Fruit fly (Drosophila melanogaster): Measurements from ENCODE around the gene Pp1-13C.

Gene Pp1-13C

DNA sequence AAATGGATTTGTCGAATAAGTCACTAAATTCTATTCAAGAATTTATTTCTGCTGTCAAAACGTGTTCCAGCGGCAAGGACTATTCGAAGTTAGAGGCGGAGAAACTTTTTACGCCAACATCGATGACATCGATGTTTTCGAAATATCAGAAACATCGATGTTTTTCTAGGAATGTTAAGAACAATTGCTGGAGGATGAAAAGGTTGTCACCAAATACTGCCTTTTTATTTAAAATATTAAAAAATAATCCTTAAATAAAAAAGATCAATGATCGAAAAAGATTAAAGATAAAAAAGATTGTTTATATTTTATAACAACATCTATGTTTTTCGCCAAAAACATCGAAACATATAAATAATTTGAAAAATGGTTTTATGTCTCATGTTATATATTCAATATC, 18.8 kb downstream of the Pp1-13C start, which contains the start of gene CG9123:
TSS of gene CG9123 (minus strand) at position 101 of the 400 bp plus-strand sequence.
- no peak for TF ChIP-seq CG17801 (GFP tag; optimal IDR thresholded peaks at IDR 0.05; ENCODE audit: partially characterized antibody)

DNA sequence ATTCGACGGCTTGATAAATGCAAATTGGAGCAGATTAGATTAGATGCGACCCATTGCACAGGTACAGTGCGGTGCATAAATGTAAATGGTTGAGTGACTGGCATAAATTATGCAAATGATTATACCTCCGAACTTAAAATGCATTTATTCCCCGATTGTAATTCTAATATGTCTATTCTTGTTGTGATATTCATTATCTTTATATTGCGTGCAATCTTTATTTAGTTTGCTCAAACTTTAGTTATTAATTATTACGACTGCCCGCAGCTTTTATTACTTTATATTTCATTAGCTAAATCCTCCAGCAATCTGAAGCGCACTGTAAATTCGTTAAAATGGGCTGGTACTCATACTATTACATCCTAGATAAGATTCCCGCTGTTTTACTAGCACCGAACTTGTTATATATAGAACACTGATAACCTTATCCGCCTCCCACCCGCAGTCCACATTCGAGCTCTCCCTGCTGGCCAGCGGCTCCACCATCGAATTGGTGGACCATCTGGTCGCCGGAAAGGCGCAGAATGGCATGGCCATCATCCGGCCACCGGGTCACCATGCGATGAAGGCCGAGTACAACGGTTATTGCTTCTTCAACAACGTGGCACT, 24.9 kb downstream of the Pp1-13C start:
- TF ChIP-seq CG17801 (GFP tag; optimal IDR thresholded peaks at IDR 0.05; ENCODE audit: partially characterized antibody) = peak; percentile 77

DNA sequence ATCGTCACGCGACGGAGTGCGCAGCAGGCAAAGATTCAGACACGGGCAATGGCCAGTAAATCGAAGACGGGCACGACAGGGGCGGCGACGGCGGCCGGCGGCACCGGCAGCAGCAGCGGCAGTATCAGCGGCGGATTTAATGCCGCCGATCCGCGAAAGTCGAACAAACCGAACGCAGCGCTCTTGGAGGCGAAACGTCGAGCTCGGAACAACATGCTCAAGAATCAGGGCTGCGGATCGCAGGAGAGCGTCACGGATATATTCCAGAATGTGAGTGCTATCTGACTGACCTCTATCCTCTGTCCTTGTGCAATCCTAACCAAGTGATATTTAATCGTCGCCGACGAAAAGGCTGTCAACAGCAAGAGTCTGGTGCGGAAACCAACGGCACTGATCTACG, 25.9 kb downstream of the Pp1-13C start:
- TF ChIP-seq CG17801 (GFP tag; optimal IDR thresholded peaks at IDR 0.05; ENCODE audit: partially characterized antibody) = no peak

DNA sequence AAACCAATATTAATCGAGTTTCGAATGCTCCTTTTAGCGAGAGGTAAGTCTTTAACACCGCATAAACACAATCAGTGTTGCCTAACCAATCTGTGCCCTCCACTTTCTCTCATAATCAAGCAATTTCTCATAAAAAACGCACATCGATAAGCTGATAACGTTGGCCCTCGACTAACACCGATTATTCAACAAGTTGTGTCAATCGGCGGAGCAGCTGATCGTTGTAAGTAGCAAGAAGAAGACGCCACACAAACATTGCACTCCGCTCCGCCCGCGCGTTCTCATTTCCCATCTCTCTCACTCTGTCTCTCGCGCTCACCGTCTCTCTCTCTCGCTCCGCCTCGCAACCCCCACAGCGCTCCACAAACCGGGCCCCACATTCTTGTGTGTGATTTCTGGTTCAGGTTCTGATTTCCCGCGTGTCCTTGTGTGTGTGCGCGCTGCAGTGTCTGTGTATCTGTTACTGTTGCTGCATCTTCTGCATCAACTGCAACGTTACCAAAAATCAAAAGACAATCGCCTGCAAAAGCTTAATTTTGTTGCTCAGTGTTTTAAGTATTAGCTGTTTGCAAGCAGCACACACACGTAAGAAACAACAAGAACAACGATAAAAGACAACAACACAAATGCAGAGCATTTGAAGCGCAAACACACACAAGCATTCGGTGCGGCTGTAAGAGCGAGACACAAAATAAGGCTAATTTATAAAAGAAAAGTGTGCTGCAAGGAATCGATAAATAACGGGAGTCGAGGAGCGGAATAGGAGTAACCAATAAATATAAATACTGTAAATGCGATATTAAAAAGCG, 27.6 kb downstream of the Pp1-13C start, which contains the start of the genes CG9114 and HDAC6:
TSS of gene CG9114 (minus strand) at position 89 of the 809 bp plus-strand sequence.
TSS of gene HDAC6 (plus strand) at position 245 of the 809 bp plus-strand sequence.
- no peak for TF ChIP-seq CG17801 (GFP tag; optimal IDR thresholded peaks at IDR 0.05; ENCODE audit: partially characterized antibody)

DNA sequence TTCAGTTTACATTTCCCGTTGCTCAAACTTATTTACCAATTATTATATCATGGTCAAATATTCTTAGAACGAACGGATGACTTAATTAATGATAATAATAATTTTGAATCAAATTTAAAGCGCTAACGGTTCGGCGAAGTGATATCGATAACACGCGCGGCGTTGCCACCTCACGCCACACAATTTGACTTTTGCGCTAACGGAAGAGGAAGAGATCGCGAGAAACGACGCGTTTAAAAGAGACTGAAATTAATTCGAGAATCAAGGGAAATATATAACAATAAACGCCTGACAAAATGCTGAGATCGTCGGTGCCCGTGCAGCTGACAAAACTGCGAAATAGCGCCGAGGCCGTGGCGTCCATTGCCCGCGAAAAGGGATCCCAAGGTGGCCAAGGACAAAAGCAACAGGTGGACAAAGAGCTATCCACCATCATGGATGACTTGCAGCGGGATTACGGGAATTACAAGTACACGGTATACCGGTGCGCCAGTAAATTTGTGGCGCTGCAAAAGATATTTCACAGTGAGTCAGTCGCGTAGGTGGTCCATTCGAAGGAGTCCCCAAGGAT, 32.6 kb downstream of the Pp1-13C start, which contains the start of gene dah:
TSS of gene dah (plus strand) at position 195 of the 571 bp plus-strand sequence.
- TF ChIP-seq CG17801 (GFP tag; optimal IDR thresholded peaks at IDR 0.05; ENCODE audit: partially characterized antibody) = no peak

DNA sequence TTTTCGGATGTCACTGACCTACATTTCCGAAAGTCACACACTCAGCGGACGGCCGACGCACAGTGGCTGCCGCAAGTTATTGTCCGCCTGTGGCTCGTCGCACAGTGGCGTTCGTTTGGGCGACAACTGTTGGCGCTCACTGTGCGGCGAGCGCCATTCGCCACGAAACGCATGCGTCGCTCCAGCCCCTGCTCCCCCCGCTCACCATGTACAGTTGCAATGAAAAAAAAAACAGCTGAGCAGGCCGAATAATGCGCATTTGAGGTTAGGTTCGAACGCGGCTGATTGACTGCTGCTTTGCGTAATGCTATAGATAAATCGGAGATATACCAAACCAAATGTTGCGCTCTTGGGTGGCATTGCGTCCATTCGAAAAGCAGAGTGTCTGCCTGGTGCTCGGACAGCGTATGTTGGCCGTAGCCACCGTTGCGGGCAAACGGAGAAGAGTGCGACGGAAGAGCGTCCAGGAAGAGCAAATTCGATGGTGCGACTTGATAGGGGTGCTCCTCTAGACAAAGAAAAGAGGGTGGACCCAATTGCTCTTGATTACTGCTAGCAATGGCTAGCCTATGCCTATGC, 37.5 kb downstream of the Pp1-13C start:
- TF ChIP-seq CG17801 (GFP tag; optimal IDR thresholded peaks at IDR 0.05; ENCODE audit: partially characterized antibody) = peak; percentile 77

DNA sequence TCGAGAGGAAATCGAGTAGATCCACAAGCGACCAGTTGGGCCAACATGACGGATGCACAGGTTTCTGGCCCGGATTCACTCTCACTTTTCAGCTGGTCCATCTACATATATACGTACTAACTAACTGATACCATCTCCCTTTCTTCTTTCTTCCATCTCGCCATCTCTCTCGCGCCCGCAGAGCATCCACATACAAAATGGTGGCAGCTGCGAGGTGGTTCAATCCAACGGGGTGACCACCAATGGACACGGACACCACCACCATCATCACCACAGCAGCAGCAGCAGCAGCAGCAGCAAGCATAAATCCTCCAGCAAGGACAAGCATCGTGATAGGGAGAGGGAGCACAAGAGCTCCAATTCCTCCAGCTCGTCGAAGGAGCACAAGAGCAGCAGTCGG, 39.9 kb downstream of the Pp1-13C start:
- no peak for TF ChIP-seq CG17801 (GFP tag; optimal IDR thresholded peaks at IDR 0.05; ENCODE audit: partially characterized antibody)

DNA sequence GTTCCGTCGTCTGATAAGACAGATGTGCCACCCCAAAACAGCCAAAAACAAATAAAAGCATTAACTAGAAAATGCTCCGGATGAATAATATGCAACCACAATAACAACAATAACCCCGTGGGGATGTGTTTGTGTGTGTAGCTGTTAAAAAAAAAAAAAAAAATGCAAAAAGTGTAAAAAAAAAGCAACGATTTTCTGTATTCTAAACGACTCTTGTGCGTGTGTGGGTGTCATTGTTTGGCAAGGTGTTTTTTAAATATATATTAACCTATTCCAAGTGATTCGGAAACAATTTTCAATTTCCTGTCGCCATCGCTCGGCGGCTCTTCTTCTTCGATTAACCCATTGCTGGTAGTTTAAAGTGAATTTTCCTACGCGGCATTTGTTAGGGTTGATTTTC, 40.3 kb downstream of the Pp1-13C start:
- TF ChIP-seq CG17801 (GFP tag; optimal IDR thresholded peaks at IDR 0.05; ENCODE audit: partially characterized antibody) = peak; percentile 38

DNA sequence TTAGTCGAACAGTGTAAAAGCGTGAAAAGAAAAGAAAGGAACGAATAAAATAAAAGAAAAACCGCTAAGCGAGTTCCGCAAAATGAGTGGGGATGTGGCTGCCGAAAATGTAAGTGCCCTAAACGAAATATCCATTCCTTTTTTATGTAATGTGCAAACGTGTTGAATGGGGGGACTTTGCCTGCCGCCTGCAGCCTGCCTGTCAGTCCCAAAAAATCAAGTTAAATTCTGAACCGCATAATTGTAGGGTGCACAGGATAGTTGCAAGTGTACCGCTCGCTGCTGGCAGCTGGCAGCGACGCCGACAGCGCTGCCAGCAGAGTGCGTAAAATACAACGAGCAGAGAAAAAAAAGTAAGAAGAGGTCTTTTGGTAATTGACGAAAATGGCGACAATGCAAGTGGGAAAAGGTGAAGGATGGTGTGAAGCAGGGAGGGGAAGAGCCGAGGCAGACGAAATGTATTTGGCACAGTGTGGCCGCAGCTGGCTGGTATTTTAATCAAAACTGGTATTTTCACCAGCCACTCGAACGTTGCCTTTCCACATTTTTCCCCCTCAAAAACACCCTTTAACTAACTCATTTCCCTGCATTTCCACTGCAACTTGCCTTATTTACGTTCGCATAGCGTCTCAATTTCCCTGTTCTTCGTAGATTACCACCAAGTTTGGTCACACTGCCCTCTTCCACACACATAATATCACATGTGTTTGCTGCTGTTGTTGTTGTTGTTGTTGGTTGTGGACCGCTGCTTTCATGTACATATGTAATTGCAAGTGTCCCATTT, 41.0 kb downstream of the Pp1-13C start:
- no peak for TF ChIP-seq CG17801 (GFP tag; optimal IDR thresholded peaks at IDR 0.05; ENCODE audit: partially characterized antibody)

DNA sequence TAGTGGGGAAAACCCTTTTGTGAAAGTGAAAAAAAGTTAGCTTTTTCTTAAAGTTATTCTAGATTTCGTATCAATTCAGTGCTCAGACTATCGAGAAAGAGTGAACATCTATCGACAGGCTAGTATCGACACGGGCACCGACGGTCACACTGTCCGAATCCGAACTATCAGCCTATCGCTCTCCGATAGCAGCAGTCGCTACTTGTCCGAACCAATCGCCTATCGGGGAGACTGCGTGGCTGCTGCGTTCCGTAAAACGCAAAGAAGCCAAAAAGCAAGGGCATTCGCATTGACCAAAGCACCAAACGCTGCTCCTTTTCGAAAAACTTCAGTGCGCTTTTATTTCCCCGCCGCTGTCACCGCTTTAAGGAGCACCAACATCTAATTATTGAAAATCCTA, 41.6 kb downstream of the Pp1-13C start, which contains the start of gene Top1:
TSS of gene Top1 (plus strand) at position 190 of the 400 bp plus-strand sequence.
- TF ChIP-seq CG17801 (GFP tag; optimal IDR thresholded peaks at IDR 0.05; ENCODE audit: partially characterized antibody) = peak; percentile 31

DNA sequence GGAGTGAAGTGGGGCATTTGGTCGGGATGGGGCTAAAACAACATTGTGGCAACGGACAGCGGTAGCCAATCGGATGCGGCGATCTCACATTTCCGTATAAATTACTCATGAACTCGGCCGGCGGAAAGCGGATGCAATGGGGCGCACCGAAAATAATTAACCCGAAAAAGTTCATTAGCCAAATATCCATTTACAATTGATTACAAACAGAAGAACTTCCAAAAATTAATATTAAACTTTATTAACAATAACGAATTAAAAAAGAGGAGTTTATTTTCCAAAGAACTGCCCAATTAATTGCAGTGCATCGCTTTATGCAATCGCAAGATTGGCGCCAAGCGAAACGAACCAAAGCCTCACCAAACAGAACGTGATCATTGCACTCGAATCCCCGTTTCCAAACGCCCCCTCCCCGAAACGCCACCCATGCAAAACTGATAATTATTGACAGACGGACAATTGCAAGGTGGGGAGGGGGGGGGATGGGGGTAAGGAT, 47.0 kb downstream of the Pp1-13C start:
- peak; percentile 56 for TF ChIP-seq CG17801 (GFP tag; optimal IDR thresholded peaks at IDR 0.05; ENCODE audit: partially characterized antibody)

DNA sequence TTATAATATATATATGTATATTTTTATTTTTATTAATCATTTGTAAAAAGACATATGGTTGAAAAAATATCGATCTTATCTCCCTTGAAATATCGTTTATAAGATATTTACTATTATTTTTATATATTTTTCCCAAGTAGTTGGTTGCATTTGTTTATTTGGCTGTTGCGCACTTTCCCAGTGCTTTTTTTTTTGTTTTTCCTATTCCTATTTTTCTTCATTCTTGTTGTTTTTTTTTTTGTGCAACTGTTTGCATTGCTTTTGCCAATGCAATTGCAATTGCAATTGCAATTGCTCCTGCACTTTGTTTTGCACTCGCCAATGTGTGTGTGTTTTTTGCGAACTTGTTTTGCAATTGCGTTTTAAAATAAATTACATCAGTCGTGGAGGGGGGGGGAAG, 47.5 kb downstream of the Pp1-13C start:
- no peak for TF ChIP-seq CG17801 (GFP tag; optimal IDR thresholded peaks at IDR 0.05; ENCODE audit: partially characterized antibody)

DNA sequence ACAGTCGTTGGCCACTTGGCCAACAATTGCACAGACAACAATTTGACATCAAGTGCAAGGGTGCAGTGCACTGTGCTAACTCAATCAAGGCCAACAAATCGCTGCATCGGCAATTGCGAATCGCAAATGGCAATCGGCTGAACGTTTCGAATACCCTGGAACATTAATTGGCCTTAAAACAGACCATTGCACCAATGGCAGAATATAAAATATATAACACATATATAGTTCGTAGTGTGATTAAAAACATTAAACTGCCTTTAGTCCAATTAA, 48.0 kb downstream of the Pp1-13C start:
- TF ChIP-seq CG17801 (GFP tag; optimal IDR thresholded peaks at IDR 0.05; ENCODE audit: partially characterized antibody) = no peak

DNA sequence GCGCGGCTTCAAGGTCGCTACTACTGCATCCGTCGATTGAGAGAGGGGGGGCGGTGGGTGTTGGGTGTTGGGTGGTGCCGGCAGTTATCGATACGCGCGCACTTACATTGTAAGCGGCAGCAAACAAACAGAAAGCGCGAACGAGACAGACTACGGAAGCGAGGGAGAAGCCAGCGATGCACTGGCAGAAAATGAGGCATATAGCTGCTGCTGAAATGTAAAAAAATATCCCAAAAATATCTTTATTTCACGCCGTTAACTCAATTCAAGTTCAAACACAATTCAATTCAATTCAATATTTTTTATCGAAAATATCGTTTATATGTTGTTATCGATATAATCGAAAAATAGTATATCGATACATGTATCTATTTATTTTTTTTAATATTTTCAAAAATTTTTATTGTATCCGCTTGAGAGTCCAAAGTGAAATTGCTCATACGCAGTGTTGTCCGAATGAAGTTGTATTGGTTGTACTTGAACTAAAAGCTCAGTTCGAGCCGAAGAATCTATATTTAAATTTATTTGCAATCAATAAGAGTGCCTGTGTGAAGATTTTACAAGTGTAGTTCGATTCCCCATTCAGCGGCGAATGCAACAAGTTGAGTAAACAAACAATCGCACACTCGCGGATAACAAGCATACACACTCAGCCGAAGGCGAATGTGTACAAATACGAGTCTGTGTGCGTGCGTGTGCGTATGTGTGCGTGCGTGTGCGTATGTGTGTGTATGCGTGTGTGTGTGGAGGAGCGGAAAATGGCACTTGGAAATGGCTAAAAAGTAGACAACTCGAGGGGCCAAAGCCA, 48.6 kb downstream of the Pp1-13C start:
- TF ChIP-seq CG17801 (GFP tag; optimal IDR thresholded peaks at IDR 0.05; ENCODE audit: partially characterized antibody) = peak; percentile 74

Measured in ovary, adult (tissue).